Worm (Caenorhabditis elegans) whole organism, young adult: ENCODE data around the gene F42C5.3.

Experiments used
- B0261.1 ChIP-seq: sonication (generic microtip); optimal IDR thresholded peaks from 2 replicates; lab custom pipeline; 2016; ENCODE audit warnings: mild to moderate bottlenecking, missing genetic modification characterization, moderate library complexity, missing compliant biosample characterization
- B0336.3 ChIP-seq: fragments of 200-800 bp; sonication (Bioruptor generic); IDR thresholded peaks from 2 replicates; pipeline ENCODE4 v1.3.6; 2022; ENCODE audit warnings: missing genetic modification characterization, missing compliant biosample characterization
- F10E7.11 ChIP-seq: sonication (generic microtip); optimal IDR thresholded peaks from 2 replicates; lab custom pipeline; 2017; ENCODE audit warnings: mild to moderate bottlenecking, missing genetic modification characterization, moderate library complexity, missing compliant biosample characterization
- F33H1.4 ChIP-seq: fragments of 200-800 bp; sonication (Bioruptor generic); IDR thresholded peaks from 2 replicates; pipeline ENCODE4 v1.3.6; 2022; ENCODE audit warnings: missing genetic modification reagents, missing genetic modification characterization, missing compliant biosample characterization
- F39B2.1 ChIP-seq: fragments of 200-800 bp; sonication (Bioruptor generic); IDR thresholded peaks from 2 replicates; pipeline ENCODE4 v1.3.6; 2022; ENCODE audit warnings: missing genetic modification reagents, missing genetic modification characterization, missing compliant biosample characterization
- F52B5.7 ChIP-seq: sonication (generic microtip); optimal IDR thresholded peaks from 2 replicates; lab custom pipeline; 2016; ENCODE audit warnings: mild to moderate bottlenecking, missing genetic modification characterization, missing compliant biosample characterization
- F55B11.4 ChIP-seq: sonication (generic microtip); optimal IDR thresholded peaks from 2 replicates; lab custom pipeline; 2016; ENCODE audit warnings: missing compliant biosample characterization, missing genetic modification characterization, borderline replicate concordance; ENCODE audit not compliant: insufficient read depth
- Y67H2A.10 ChIP-seq: fragments of 200-800 bp; sonication (Bioruptor generic); conservative IDR thresholded peaks from 2 replicates; pipeline ENCODE4 v1.3.6; 2022; ENCODE audit warnings: missing genetic modification reagents, missing genetic modification characterization, missing compliant biosample characterization
- Y79H2A.3 ChIP-seq: fragments of 200-800 bp; sonication (Bioruptor generic); conservative IDR thresholded peaks from 2 replicates; pipeline ENCODE4 v1.3.6; 2022; ENCODE audit warnings: missing genetic modification reagents, missing genetic modification characterization, missing compliant biosample characterization
- ZK185.1 ChIP-seq: sonication (generic microtip); optimal IDR thresholded peaks from 2 replicates; lab custom pipeline; 2016; ENCODE audit warnings: mild to moderate bottlenecking, missing genetic modification characterization, missing compliant biosample characterization; ENCODE audit not compliant: poor library complexity, severe bottlenecking
- akir-1 ChIP-seq: fragments of 200-800 bp; sonication (Bioruptor generic); optimal IDR thresholded peaks from 2 replicates; lab custom pipeline; 2018; ENCODE audit warnings: mild to moderate bottlenecking, missing genetic modification characterization, moderate library complexity, missing compliant biosample characterization
- aptf-2 ChIP-seq: fragments of 200-800 bp; sonication (Bioruptor generic); conservative IDR thresholded peaks from 2 replicates; pipeline ENCODE4 v1.3.6; 2022; ENCODE audit warnings: missing genetic modification reagents, missing genetic modification characterization, missing compliant biosample characterization
- attf-6 ChIP-seq: fragments of 200-800 bp; sonication (Bioruptor generic); IDR thresholded peaks from 2 replicates; pipeline ENCODE4 v1.3.6; 2022; ENCODE audit warnings: missing genetic modification reagents, missing genetic modification characterization, missing compliant biosample characterization
- ccch-3 ChIP-seq: fragments of 200-800 bp; sonication (Bioruptor generic); optimal IDR thresholded peaks from 2 replicates; lab custom pipeline; 2018; ENCODE audit warnings: mild to moderate bottlenecking, missing genetic modification characterization, missing compliant biosample characterization
- cebp-1 ChIP-seq, 2 experiments: fragments of 200-800 bp in 1 of 2; sonication (Bioruptor generic) in 1 of 2; sonication (generic microtip) in 1 of 2; IDR thresholded peaks in 1 of 2; optimal IDR thresholded peaks in 1 of 2; 2 replicates each; pipeline versions ENCODE4 v1.3.6 to Lab custom; 2017 to 2022; ENCODE audit warnings: missing compliant biosample characterization in 2 of 2, missing genetic modification characterization in 2 of 2, mild to moderate bottlenecking in 1 of 2, missing genetic modification reagents in 1 of 2, moderate library complexity in 1 of 2
- ceh-27 ChIP-seq: fragments of 200-800 bp; sonication (Bioruptor generic); optimal IDR thresholded peaks from 2 replicates; lab custom pipeline; 2018; ENCODE audit warnings: mild to moderate bottlenecking, missing genetic modification characterization, moderate library complexity, missing compliant biosample characterization
- ceh-91 ChIP-seq: fragments of 200-800 bp; sonication (Bioruptor generic); IDR thresholded peaks from 2 replicates; pipeline ENCODE4 v1.3.6; 2022; ENCODE audit warnings: missing genetic modification reagents, missing genetic modification characterization, missing compliant biosample characterization
- chd-7 ChIP-seq: sonication (generic microtip); optimal IDR thresholded peaks from 2 replicates; lab custom pipeline; 2016; ENCODE audit warnings: mild to moderate bottlenecking, missing genetic modification characterization, moderate library complexity, missing compliant biosample characterization
- dox-1 ChIP-seq: fragments of 200-800 bp; sonication (Bioruptor generic); IDR thresholded peaks from 2 replicates; pipeline ENCODE4 v1.3.6; 2022; ENCODE audit warnings: missing genetic modification reagents, missing genetic modification characterization, missing compliant biosample characterization
- egrh-3 ChIP-seq: fragments of 200-800 bp; sonication (Bioruptor generic); IDR thresholded peaks from 2 replicates; pipeline ENCODE4 v1.3.6; 2022; ENCODE audit warnings: missing genetic modification reagents, missing genetic modification characterization, missing compliant biosample characterization
- hmg-1.2 ChIP-seq: fragments of 200-800 bp; sonication (Bioruptor generic); IDR thresholded peaks from 2 replicates; pipeline ENCODE4 v1.3.6; 2022; ENCODE audit warnings: missing genetic modification reagents, missing genetic modification characterization, missing compliant biosample characterization
- lag-1 ChIP-seq: fragments of 200-800 bp; sonication (Bioruptor generic); IDR thresholded peaks from 2 replicates; pipeline ENCODE4 v1.3.6; 2022; ENCODE audit warnings: missing genetic modification reagents, missing genetic modification characterization, missing compliant biosample characterization
- lsy-27 ChIP-seq: sonication (generic microtip); optimal IDR thresholded peaks from 2 replicates; lab custom pipeline; 2017; ENCODE audit warnings: missing genetic modification characterization, mild to moderate bottlenecking, missing compliant biosample characterization, antibody characterized with exemption, missing genotype, borderline replicate concordance; ENCODE audit not compliant: insufficient read depth
- madf-10 ChIP-seq: sonication (generic microtip); optimal IDR thresholded peaks from 2 replicates; lab custom pipeline; 2016; ENCODE audit warnings: mild to moderate bottlenecking, missing genetic modification characterization, missing compliant biosample characterization
- madf-6 ChIP-seq: fragments of 200-800 bp; sonication (Bioruptor generic); IDR thresholded peaks from 2 replicates; pipeline ENCODE4 v1.3.6; 2022; ENCODE audit warnings: missing genetic modification reagents, missing genetic modification characterization, missing compliant biosample characterization
- mes-4 ChIP-seq: sonication (generic microtip); optimal IDR thresholded peaks from 2 replicates; lab custom pipeline; 2016; ENCODE audit warnings: missing genotype, missing genetic modification characterization, missing compliant biosample characterization
- nfya-1 ChIP-seq: sonication (generic microtip); optimal IDR thresholded peaks from 2 replicates; lab custom pipeline; 2017; ENCODE audit warnings: antibody characterized with exemption, missing compliant biosample characterization, missing genetic modification characterization, borderline replicate concordance; ENCODE audit not compliant: insufficient read depth
- nfya-2 ChIP-seq: fragments of 200-800 bp; sonication (Bioruptor generic); IDR thresholded peaks from 2 replicates; pipeline ENCODE4 v1.3.6; 2022; ENCODE audit warnings: missing genetic modification reagents, missing genetic modification characterization, missing compliant biosample characterization
- nhr-120 ChIP-seq: fragments of 200-800 bp; sonication (Bioruptor generic); IDR thresholded peaks from 2 replicates; pipeline ENCODE4 v1.3.6; 2022; ENCODE audit warnings: missing genetic modification characterization, missing compliant biosample characterization
- sea-2 ChIP-seq: fragments of 200-800 bp; sonication (Bioruptor generic); IDR thresholded peaks from 2 replicates; pipeline ENCODE4 v1.3.6; 2022; ENCODE audit warnings: missing genetic modification characterization, missing compliant biosample characterization
- ztf-25 ChIP-seq: fragments of 200-800 bp; sonication (Bioruptor generic); IDR thresholded peaks from 2 replicates; pipeline ENCODE4 v1.3.6; 2022; ENCODE audit warnings: missing genetic modification reagents, missing genetic modification characterization, missing compliant biosample characterization
- ztf-28 ChIP-seq: fragments of 200-800 bp; sonication (Bioruptor generic); IDR thresholded peaks from 2 replicates; pipeline ENCODE4 v1.3.6; 2022; ENCODE audit warnings: missing genetic modification reagents, missing genetic modification characterization, missing compliant biosample characterization

The F42C5.3 gene

ce11 chrIV:7310410-7310809 is 23.0 kb upstream of the F42C5.3 start, which contains the start of gene grl-4:
Gene grl-4, minus strand, starts transcription at chrIV:7310760.
- TF ChIP-seq egrh-3 (GFP tag; lab: Robert Waterston, UW) (peak; percentile 53; the same call in 1 of the 2 replicates), sea-2 (GFP tag; lab: Robert Waterston, UW) (no peak), Y79H2A.3 (GFP tag; lab: Robert Waterston, UW) (no peak), nfya-1 (tag; lab: Kevin White, UChicago) (no peak), ztf-28 (GFP tag; lab: Robert Waterston, UW) (0 out of 2 replicates have a peak, but pooled peaks have one; percentile 12), ceh-27 (no peak), nhr-120 (GFP tag; lab: Robert Waterston, UW) (no peak)
- TF ChIP-seq, all 124 proteins: peak for 2

- no peak for TF ChIP-seq dox-1 (GFP tag; lab: Robert Waterston, UW)
- TF ChIP-seq lsy-27: no peak
- no peak for TF ChIP-seq attf-6 (GFP tag; lab: Robert Waterston, UW)
- TF ChIP-seq ceh-91 (GFP tag; lab: Robert Waterston, UW): no peak
- no peak for TF ChIP-seq lag-1
- no peak for TF ChIP-seq F55B11.4 (tag; lab: Kevin White, UChicago)
- no peak for TF ChIP-seq nhr-120 (GFP tag; lab: Robert Waterston, UW)
- no peak for TF ChIP-seq ccch-3
- TF ChIP-seq nfya-2 (GFP tag; lab: Robert Waterston, UW): no peak
- TF ChIP-seq ZK185.1 (tag; lab: Kevin White, UChicago): no peak
- TF ChIP-seq F52B5.7 (tag; lab: Kevin White, UChicago): no peak
- TF ChIP-seq, all 124 proteins: peak for 0
Measured at ce11 chrIV:7309678-7310077, 22.3 kb upstream of the F42C5.3 start.

ce11 chrIV:7308974-7309373 is 21.6 kb upstream of the F42C5.3 start, which contains the start of gene F42C5.6:
Gene F42C5.6, minus strand, starts transcription at chrIV:7309074.
- TF ChIP-seq madf-6 (no peak), B0336.3 (GFP tag; lab: Robert Waterston, UW) (no peak), F39B2.1 (GFP tag; lab: Robert Waterston, UW) (no peak), hmg-1.2 (no peak), chd-7 (tag; lab: Kevin White, UChicago) (no peak)
- TF ChIP-seq, all 124 proteins: peak for 0

- no peak for TF ChIP-seq aptf-2 (GFP tag; lab: Robert Waterston, UW)
- TF ChIP-seq ztf-25 (GFP tag; lab: Robert Waterston, UW): no peak
- TF ChIP-seq nhr-120 (GFP tag; lab: Robert Waterston, UW): no peak
- TF ChIP-seq cebp-1 (GFP tag; IDR thresholded peaks at IDR 0.05; lab: Robert Waterston, UW): no peak
- TF ChIP-seq cebp-1 (tag; optimal IDR thresholded peaks at IDR 0.05; lab: Kevin White, UChicago): no peak
- TF ChIP-seq Y67H2A.10 (GFP tag; lab: Robert Waterston, UW): no peak
- no peak for TF ChIP-seq madf-10 (tag; lab: Kevin White, UChicago)
- TF ChIP-seq mes-4: no peak
- TF ChIP-seq B0336.3 (GFP tag; lab: Robert Waterston, UW): no peak
Measured at ce11 chrIV:7305325-7305724, 18.0 kb upstream of the F42C5.3 start, which contains the start of gene npr-27. Gene npr-27, plus strand, starts transcription at chrIV:7305625.

ce11 chrIV:7301481-7301880 is 14.1 kb upstream of the F42C5.3 start:
- TF ChIP-seq F10E7.11 (tag; lab: Kevin White, UChicago) (no peak), B0261.1 (tag; lab: Kevin White, UChicago) (no peak), F33H1.4 (GFP tag; lab: Robert Waterston, UW) (no peak), akir-1 (GFP tag; lab: Kevin White, UChicago) (no peak), ccch-3 (no peak), aptf-2 (GFP tag; lab: Robert Waterston, UW) (no peak), lag-1 (no peak)
